Worm (Caenorhabditis elegans): Measurements from ENCODE around the gene B0035.22.

The B0035.22 gene

DNA sequence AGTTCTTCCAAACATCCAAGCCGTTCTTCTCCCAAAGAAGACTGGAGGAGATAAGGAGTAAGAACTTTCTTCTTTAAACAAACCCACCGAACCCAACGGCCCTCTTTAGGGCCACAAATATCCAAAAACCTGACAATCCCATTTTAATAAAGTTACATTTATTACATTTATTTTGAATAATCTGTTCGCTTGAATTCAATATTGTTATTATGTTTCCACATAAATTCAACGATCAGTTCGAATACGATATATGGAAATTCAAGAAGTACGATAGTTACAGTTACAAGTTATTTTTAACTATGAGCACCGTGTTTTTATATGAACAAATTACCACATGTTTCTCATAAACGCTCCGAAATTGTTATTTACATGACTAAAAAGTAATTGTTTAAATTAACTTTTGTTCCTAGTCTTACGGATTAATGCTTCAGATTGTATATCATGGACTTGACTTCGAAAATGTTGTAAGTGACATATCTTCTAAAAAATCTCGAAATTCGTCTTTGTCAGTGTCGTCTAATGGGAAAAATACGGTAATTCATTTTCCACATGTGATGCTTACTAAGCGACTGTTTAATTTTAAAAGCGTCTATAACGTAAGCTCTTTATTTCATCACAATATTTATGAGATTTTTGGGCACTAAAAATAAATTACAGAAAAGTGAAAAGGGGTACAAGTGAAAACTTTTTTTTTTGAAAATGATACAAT is 25.9 kb downstream of the B0035.22 start (continued):
- TF ChIP-seq madf-8 (GFP tag; conservative IDR thresholded peaks at IDR 0.05) (peak; percentile 17; the same call in 1 of the 2 replicates), lin-54 (GFP tag; optimal IDR thresholded peaks at IDR 0.05) (peak; percentile 45), Y95B8A.8 (GFP tag; IDR thresholded peaks at IDR 0.05) (peak; percentile 82; the same call in 1 of the 2 replicates)

DNA sequence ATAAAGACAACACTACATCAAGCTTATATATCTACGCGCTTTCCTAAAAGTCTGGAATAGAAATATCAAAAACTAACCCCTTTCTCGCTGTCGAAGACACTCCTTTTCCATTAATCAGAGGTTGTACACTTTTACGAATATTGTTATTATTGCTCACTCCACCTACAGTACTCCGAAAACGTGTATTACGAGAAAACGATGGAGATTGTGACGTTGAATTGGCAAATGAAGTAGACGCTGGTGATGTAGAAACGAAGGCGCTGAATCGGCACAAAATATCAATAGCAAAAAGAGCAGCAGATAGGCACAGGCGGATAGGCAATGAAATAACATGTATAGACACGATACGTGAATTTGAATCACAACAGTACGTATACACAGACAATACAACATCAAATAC is 29.3 kb downstream of the B0035.22 start:
- no peak for TF ChIP-seq hmg-1.2 (GFP tag; IDR thresholded peaks at IDR 0.05)
- no peak for TF ChIP-seq C06A6.2 (GFP tag; conservative IDR thresholded peaks at IDR 0.05)
- no peak for TF ChIP-seq nhr-27 (tag; optimal IDR thresholded peaks at IDR 0.05)
- TF ChIP-seq nfyb-1 (GFP tag; IDR thresholded peaks at IDR 0.05) = no peak
- no peak for TF ChIP-seq hrde-1 (tag; optimal IDR thresholded peaks at IDR 0.05; ENCODE audit: borderline replicate concordance)
- no peak for TF ChIP-seq lin-35 (GFP tag; optimal IDR thresholded peaks at IDR 0.05)
- no peak for TF ChIP-seq mes-4 (tag; optimal IDR thresholded peaks at IDR 0.05)
- no peak for TF ChIP-seq pbrm-1 (GFP tag; IDR thresholded peaks at IDR 0.05)
- TF ChIP-seq atf-7 (tag; optimal IDR thresholded peaks at IDR 0.05) = no peak

DNA sequence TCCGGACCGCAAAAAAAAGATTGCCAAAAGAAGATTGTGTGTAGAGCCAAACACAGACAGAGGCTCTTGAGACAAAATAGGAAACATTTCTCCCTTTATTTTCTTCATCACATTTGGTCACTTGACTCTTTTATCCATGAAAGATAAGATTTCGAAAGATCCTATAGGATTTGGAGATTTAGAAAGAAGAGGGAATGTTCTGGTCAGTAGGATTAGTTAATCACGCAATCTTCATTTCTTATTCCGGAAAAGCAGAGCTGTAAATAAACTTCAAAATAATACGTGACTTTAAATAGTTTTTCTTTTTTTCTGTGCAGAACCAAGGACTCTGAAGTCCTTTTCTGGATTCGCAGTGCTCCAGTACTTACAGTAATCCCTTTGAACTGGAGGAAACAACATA is 32.3 kb downstream of the B0035.22 start:
- no peak for TF ChIP-seq hrde-1 (tag; optimal IDR thresholded peaks at IDR 0.05; ENCODE audit: borderline replicate concordance)
- no peak for TF ChIP-seq snpc-1.3 (tag; optimal IDR thresholded peaks at IDR 0.05; ENCODE audit: insufficient read depth)
- TF ChIP-seq lin-26 (GFP tag; IDR thresholded peaks at IDR 0.05) = no peak
- TF ChIP-seq F39B2.1 (GFP tag; IDR thresholded peaks at IDR 0.05) = no peak
- TF ChIP-seq bed-1 (GFP tag; IDR thresholded peaks at IDR 0.05) = no peak
- no peak for TF ChIP-seq madf-6 (GFP tag; IDR thresholded peaks at IDR 0.05)
- TF ChIP-seq ztf-28 (GFP tag; IDR thresholded peaks at IDR 0.05) = no peak

DNA sequence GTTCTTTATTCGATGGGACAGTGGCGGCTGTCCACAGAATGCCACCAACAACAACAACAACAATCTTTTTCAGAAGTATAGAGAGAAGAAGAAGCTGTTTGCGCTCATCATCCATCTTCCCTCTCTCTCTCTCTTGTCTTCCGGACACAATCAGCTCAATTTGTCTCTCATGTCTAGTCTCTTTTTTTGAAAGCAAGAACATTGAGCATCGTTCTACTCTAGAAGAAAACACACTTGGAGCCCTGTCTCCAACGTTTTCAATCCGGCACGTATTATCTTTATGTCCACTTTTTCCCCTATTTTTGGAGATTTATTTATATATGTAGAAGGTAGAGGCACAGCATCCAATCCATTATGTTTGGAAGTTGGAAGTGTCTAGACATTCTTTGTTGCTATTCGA is 33.9 kb downstream of the B0035.22 start:
- TF ChIP-seq ztf-18 (tag; optimal IDR thresholded peaks at IDR 0.05) (no peak), ceh-27 (GFP tag; optimal IDR thresholded peaks at IDR 0.05) (no peak), dpff-1 (tag; optimal IDR thresholded peaks at IDR 0.05) (no peak), mel-28 (tag; optimal IDR thresholded peaks at IDR 0.05; ENCODE audit: borderline replicate concordance) (no peak), snpc-1.3 (tag; optimal IDR thresholded peaks at IDR 0.05; ENCODE audit: insufficient read depth) (no peak)

DNA sequence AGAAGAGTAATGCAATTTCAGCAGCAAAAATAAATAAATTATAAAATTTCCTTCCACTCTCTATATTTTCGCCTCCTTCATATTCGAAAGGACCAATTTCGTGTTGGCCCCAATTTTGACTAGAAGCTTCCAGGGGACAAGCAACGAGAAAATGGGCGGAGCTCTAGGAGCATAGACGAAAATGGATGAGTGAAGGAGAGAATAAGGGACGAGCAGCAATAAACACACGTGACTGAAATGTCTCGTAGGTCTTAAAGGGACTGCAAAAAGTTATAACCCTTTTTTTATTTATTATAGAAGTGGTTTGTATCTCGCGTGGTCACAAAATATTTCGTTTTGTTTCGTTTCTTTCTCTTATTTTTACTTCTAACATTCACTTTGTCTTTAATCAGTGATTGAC is 34.8 kb downstream of the B0035.22 start:
- TF ChIP-seq Y56A3A.18 (GFP tag; IDR thresholded peaks at IDR 0.05) (no peak), rec-8 (tag; optimal IDR thresholded peaks at IDR 0.05) (no peak), lin-26 (GFP tag; IDR thresholded peaks at IDR 0.05) (no peak), F55B11.4 (tag; optimal IDR thresholded peaks at IDR 0.05; ENCODE audit: borderline replicate concordance, insufficient read depth) (no peak), ztf-28 (GFP tag; IDR thresholded peaks at IDR 0.05) (no peak), T26A5.8 (tag; optimal IDR thresholded peaks at IDR 0.05) (no peak), lin-35 (GFP tag; optimal IDR thresholded peaks at IDR 0.05) (no peak), efl-1 (GFP tag; optimal IDR thresholded peaks at IDR 0.05) (no peak), ceh-79 (tag; optimal IDR thresholded peaks at IDR 0.05) (no peak), attf-5 (GFP tag; optimal IDR thresholded peaks at IDR 0.05) (no peak), egl-44 (GFP tag; IDR thresholded peaks at IDR 0.05) (no peak), C17E4.6 (GFP tag; IDR thresholded peaks at IDR 0.05) (no peak), zfh-2 (GFP tag; conservative IDR thresholded peaks at IDR 0.05) (no peak), mxl-1 (tag; optimal IDR thresholded peaks at IDR 0.05) (no peak), mes-4 (tag; optimal IDR thresholded peaks at IDR 0.05) (no peak), snpc-4 (GFP tag; optimal IDR thresholded peaks at IDR 0.05) (no peak), snpc-4 (tag; optimal IDR thresholded peaks at IDR 0.05) (no peak), cebp-2 (GFP tag; IDR thresholded peaks at IDR 0.05) (no peak), rcor-1 (GFP tag; IDR thresholded peaks at IDR 0.05) (no peak)
